Worm (Caenorhabditis elegans): ENCODE results near the gene F15B10.3.

The F15B10.3 gene

DNA sequence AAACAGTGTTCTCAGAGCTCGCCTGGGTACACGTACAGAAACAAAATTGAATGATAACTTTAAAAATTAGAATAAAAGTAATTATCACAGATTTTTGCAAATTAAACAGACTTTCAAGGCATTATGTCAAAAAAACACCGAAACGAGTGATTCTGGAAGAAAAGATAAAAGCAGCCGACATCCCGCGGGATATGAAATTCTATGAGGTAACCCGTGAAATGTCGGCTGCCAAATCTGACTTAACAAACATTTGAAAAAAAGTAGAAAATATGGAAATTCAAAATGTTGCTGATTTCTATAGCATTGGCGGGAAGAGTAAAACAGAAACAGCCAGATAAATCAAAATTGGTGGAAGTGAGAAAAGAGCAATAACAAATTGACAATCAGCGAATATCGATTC lies 36.9 kb upstream of the F15B10.3 start:
- no peak for TF ChIP-seq flt-1 (GFP tag; IDR thresholded peaks at IDR 0.05)
- no peak for TF ChIP-seq F13C5.2 (tag; optimal IDR thresholded peaks at IDR 0.05)
- no peak for TF ChIP-seq tra-4 (tag; optimal IDR thresholded peaks at IDR 0.05)
- TF ChIP-seq ceh-36 (tag; optimal IDR thresholded peaks at IDR 0.05) = no peak
- no peak for TF ChIP-seq B0310.2 (tag; optimal IDR thresholded peaks at IDR 0.05)
- TF ChIP-seq ets-7 (tag; optimal IDR thresholded peaks at IDR 0.05) = no peak
- no peak for TF ChIP-seq hmbx-1 (tag; optimal IDR thresholded peaks at IDR 0.05)
- no peak for TF ChIP-seq tbx-37 (GFP tag; conservative IDR thresholded peaks at IDR 0.05)
- no peak for TF ChIP-seq aly-1 (tag; optimal IDR thresholded peaks at IDR 0.05)
- TF ChIP-seq scrt-1 (GFP tag; IDR thresholded peaks at IDR 0.05) = no peak
- TF ChIP-seq hmg-4 (GFP tag; optimal IDR thresholded peaks at IDR 0.05) = no peak
- no peak for TF ChIP-seq tbx-11 (GFP tag; IDR thresholded peaks at IDR 0.05)
- no peak for TF ChIP-seq ceh-13 (GFP tag; optimal IDR thresholded peaks at IDR 0.05)
- no peak for TF ChIP-seq ama-1 (optimal IDR thresholded peaks at IDR 0.05)
- TF ChIP-seq pes-1 (GFP tag; IDR thresholded peaks at IDR 0.05) = no peak
- no peak for TF ChIP-seq hnd-1 (tag; optimal IDR thresholded peaks at IDR 0.05)
- TF ChIP-seq sea-1 (GFP tag; conservative IDR thresholded peaks at IDR 0.05) = no peak

DNA sequence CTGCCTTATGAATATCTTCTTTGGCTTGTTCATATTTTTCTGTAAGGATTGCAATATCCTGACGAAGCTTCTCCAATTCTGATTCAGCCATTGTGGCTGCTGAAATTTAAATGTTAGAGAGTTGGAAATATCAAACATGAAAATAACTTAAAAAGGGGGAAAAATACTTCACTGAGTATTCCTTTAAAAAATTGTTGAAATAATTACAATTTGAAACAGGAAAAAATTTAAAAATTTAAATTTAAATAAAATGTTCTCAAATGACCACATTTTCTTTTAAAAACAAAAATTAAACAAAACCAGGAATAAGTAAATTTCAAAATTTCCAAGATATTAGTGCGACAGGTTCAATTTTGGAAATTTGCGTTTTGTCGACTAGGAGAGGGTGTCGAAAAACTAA lies 30.2 kb upstream of the F15B10.3 start, which contains the start of gene bicd-1:
bicd-1 (minus strand) TSS at position 101 of the 400 bp plus-strand sequence.
- TF ChIP-seq F13C5.2 (tag; optimal IDR thresholded peaks at IDR 0.05) (no peak), sea-1 (GFP tag; conservative IDR thresholded peaks at IDR 0.05) (no peak), ama-1 (optimal IDR thresholded peaks at IDR 0.05) (no peak), ceh-36 (tag; optimal IDR thresholded peaks at IDR 0.05) (no peak), tbx-11 (GFP tag; IDR thresholded peaks at IDR 0.05) (no peak), tra-4 (tag; optimal IDR thresholded peaks at IDR 0.05) (no peak), hnd-1 (tag; optimal IDR thresholded peaks at IDR 0.05) (no peak), tbx-37 (GFP tag; conservative IDR thresholded peaks at IDR 0.05) (no peak), hmbx-1 (tag; optimal IDR thresholded peaks at IDR 0.05) (no peak), ceh-13 (GFP tag; optimal IDR thresholded peaks at IDR 0.05) (no peak), B0310.2 (tag; optimal IDR thresholded peaks at IDR 0.05) (no peak)

DNA sequence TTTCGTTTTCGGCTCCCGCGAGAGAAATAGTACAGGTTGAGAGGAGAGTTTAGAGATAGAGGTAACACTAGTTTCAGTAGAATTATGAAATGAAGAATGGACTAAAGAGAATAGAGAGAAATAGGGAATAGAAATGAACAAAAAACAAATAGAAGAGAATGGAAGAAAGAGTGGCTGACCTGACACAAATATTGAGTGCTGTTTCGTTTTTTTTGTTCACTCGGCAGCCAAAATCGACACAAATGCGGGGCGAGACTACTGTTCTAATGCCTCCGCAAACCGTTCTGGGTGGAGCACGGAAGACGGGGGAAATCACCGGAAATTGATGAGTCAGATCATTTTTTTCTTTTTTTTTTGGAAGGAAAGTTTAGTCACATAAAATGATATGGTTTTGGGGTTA lies 29.8 kb upstream of the F15B10.3 start:
- TF ChIP-seq aly-1 (tag; optimal IDR thresholded peaks at IDR 0.05) (no peak), ceh-36 (tag; optimal IDR thresholded peaks at IDR 0.05) (no peak), flt-1 (GFP tag; IDR thresholded peaks at IDR 0.05) (no peak), sea-1 (GFP tag; conservative IDR thresholded peaks at IDR 0.05) (no peak), ceh-13 (GFP tag; optimal IDR thresholded peaks at IDR 0.05) (no peak), B0310.2 (tag; optimal IDR thresholded peaks at IDR 0.05) (no peak), hmbx-1 (tag; optimal IDR thresholded peaks at IDR 0.05) (no peak), hnd-1 (tag; optimal IDR thresholded peaks at IDR 0.05) (no peak), ama-1 (optimal IDR thresholded peaks at IDR 0.05) (no peak), tra-4 (tag; optimal IDR thresholded peaks at IDR 0.05) (no peak), F13C5.2 (tag; optimal IDR thresholded peaks at IDR 0.05) (no peak), pes-1 (GFP tag; IDR thresholded peaks at IDR 0.05) (no peak), ets-7 (tag; optimal IDR thresholded peaks at IDR 0.05) (no peak), tbx-37 (GFP tag; conservative IDR thresholded peaks at IDR 0.05) (no peak), hmg-4 (GFP tag; optimal IDR thresholded peaks at IDR 0.05) (no peak), scrt-1 (GFP tag; IDR thresholded peaks at IDR 0.05) (no peak), tbx-11 (GFP tag; IDR thresholded peaks at IDR 0.05) (no peak)

ce11 chrIV:6574343-6574742 lies 28.1 kb upstream of the F15B10.3 start:
- no peak for TF ChIP-seq tbx-37 (GFP tag; conservative IDR thresholded peaks at IDR 0.05)
- no peak for TF ChIP-seq ceh-13 (GFP tag; optimal IDR thresholded peaks at IDR 0.05)
- TF ChIP-seq scrt-1 (GFP tag; IDR thresholded peaks at IDR 0.05) = no peak
- TF ChIP-seq F13C5.2 (tag; optimal IDR thresholded peaks at IDR 0.05) = no peak
- no peak for TF ChIP-seq tbx-11 (GFP tag; IDR thresholded peaks at IDR 0.05)

ce11 chrIV:6575959-6576727 lies 26.3 kb upstream of the F15B10.3 start:
- TF ChIP-seq ama-1 (optimal IDR thresholded peaks at IDR 0.05) = no peak
- TF ChIP-seq sea-1 (GFP tag; conservative IDR thresholded peaks at IDR 0.05) = no peak
- TF ChIP-seq hmbx-1 (tag; optimal IDR thresholded peaks at IDR 0.05) = no peak
- TF ChIP-seq pes-1 (GFP tag; IDR thresholded peaks at IDR 0.05) = no peak
- no peak for TF ChIP-seq scrt-1 (GFP tag; IDR thresholded peaks at IDR 0.05)
- TF ChIP-seq ceh-13 (GFP tag; optimal IDR thresholded peaks at IDR 0.05) = no peak
- TF ChIP-seq ceh-36 (tag; optimal IDR thresholded peaks at IDR 0.05) = no peak
- TF ChIP-seq tbx-11 (GFP tag; IDR thresholded peaks at IDR 0.05) = no peak

DNA sequence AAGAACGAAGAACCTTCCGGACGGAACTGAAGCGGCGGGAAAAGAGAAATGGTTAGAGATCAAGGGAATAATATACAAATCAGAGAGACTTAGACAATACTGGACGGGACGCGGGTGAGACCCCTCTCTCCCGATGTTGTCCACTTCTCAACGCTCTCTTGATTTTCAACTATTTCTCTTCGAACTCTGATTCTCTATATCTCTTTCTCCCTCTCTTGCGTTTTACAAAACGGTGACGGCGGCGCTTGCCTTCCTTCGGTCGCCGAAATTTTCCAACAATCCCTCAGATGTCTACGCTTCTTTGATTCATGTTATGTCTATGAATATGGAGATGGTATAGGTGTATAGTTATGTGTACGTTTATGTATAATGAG lies 25.8 kb upstream of the F15B10.3 start:
- no peak for TF ChIP-seq ets-7 (tag; optimal IDR thresholded peaks at IDR 0.05)
- TF ChIP-seq ceh-13 (GFP tag; optimal IDR thresholded peaks at IDR 0.05) = no peak
- no peak for TF ChIP-seq F13C5.2 (tag; optimal IDR thresholded peaks at IDR 0.05)
- TF ChIP-seq hmg-4 (GFP tag; optimal IDR thresholded peaks at IDR 0.05) = no peak
- TF ChIP-seq ama-1 (optimal IDR thresholded peaks at IDR 0.05) = no peak
- no peak for TF ChIP-seq pes-1 (GFP tag; IDR thresholded peaks at IDR 0.05)
- no peak for TF ChIP-seq tra-4 (tag; optimal IDR thresholded peaks at IDR 0.05)
- TF ChIP-seq scrt-1 (GFP tag; IDR thresholded peaks at IDR 0.05) = no peak
- TF ChIP-seq flt-1 (GFP tag; IDR thresholded peaks at IDR 0.05) = no peak
- TF ChIP-seq ceh-36 (tag; optimal IDR thresholded peaks at IDR 0.05) = no peak
- TF ChIP-seq sea-1 (GFP tag; conservative IDR thresholded peaks at IDR 0.05) = no peak
- no peak for TF ChIP-seq hmbx-1 (tag; optimal IDR thresholded peaks at IDR 0.05)
- TF ChIP-seq B0310.2 (tag; optimal IDR thresholded peaks at IDR 0.05) = no peak
- TF ChIP-seq hnd-1 (tag; optimal IDR thresholded peaks at IDR 0.05) = no peak
- no peak for TF ChIP-seq tbx-11 (GFP tag; IDR thresholded peaks at IDR 0.05)
- TF ChIP-seq tbx-37 (GFP tag; conservative IDR thresholded peaks at IDR 0.05) = no peak
- no peak for TF ChIP-seq aly-1 (tag; optimal IDR thresholded peaks at IDR 0.05)

DNA sequence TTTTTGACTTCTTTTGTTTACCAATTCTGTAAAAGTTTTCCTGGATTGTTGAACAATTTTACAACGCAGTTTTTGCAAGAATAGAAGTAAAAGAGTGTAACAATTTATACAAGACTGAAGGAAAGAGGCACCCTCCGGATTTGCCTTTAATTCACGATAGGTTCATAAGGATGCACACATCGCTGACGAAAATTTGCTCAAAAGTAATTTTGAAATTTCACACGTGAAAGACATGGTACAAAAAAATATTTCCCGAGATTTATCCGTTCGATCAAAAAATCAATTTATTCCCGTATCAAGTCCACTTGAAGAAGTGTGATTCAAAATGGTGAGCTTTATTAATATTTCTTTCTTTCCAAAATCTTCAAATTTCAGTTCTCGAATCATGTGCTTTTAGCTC lies 24.6 kb upstream of the F15B10.3 start, which contains the start of gene C43G2.3:
C43G2.3 (plus strand) TSS at position 301 of the 400 bp plus-strand sequence.
- TF ChIP-seq F13C5.2 (tag; optimal IDR thresholded peaks at IDR 0.05) (no peak), tbx-37 (GFP tag; conservative IDR thresholded peaks at IDR 0.05) (no peak), scrt-1 (GFP tag; IDR thresholded peaks at IDR 0.05) (no peak), tbx-11 (GFP tag; IDR thresholded peaks at IDR 0.05) (no peak), tra-4 (tag; optimal IDR thresholded peaks at IDR 0.05) (no peak), hmg-4 (GFP tag; optimal IDR thresholded peaks at IDR 0.05) (no peak), ama-1 (optimal IDR thresholded peaks at IDR 0.05) (no peak), hnd-1 (tag; optimal IDR thresholded peaks at IDR 0.05) (no peak), ceh-13 (GFP tag; optimal IDR thresholded peaks at IDR 0.05) (no peak), sea-1 (GFP tag; conservative IDR thresholded peaks at IDR 0.05) (no peak), hmbx-1 (tag; optimal IDR thresholded peaks at IDR 0.05) (no peak), flt-1 (GFP tag; IDR thresholded peaks at IDR 0.05) (no peak)

Data from whole organism, early embryonic.